Worm (Caenorhabditis elegans) whole organism, L3 larva: Measurements from ENCODE around the gene F42G10.1.

Source experiments
- ama-1 ChIP-seq: fragments of 150-350 bp; optimal IDR thresholded peaks from 2 replicates; lab custom pipeline; 2018
- ceh-28 ChIP-seq: fragments of 150-350 bp; optimal IDR thresholded peaks from 2 replicates; lab custom pipeline; 2014; ENCODE audit warnings: missing biosample characterization, missing genetic modification reagents, missing genetic modification characterization
- fkh-10 ChIP-seq: sonication (generic microtip); optimal IDR thresholded peaks from 2 replicates; lab custom pipeline; 2017; ENCODE audit warnings: missing biosample characterization, missing genetic modification reagents, missing genetic modification characterization
- lin-39 ChIP-seq: fragments of 150-350 bp; optimal IDR thresholded peaks from 2 replicates; lab custom pipeline; 2018; ENCODE audit warnings: missing biosample characterization, missing genetic modification reagents, missing genetic modification characterization
- mdl-1 ChIP-seq: fragments of 150-350 bp; optimal IDR thresholded peaks from 2 replicates; lab custom pipeline; 2014; ENCODE audit warnings: missing biosample characterization, missing genetic modification characterization
- nhr-11 ChIP-seq: fragments of 150-350 bp; optimal IDR thresholded peaks from 2 replicates; lab custom pipeline; 2014; ENCODE audit warnings: missing biosample characterization, missing genetic modification characterization
- pqm-1 ChIP-seq: fragments of 150-350 bp; optimal IDR thresholded peaks from 2 replicates; lab custom pipeline; 2017; ENCODE audit warnings: missing biosample characterization, missing genetic modification characterization, inconsistent platforms
- unc-39 ChIP-seq: sonication (generic microtip); optimal IDR thresholded peaks from 4 replicates; lab custom pipeline; 2017; ENCODE audit warnings: missing biosample characterization, missing genetic modification characterization
- zag-1 ChIP-seq: fragments of 150-350 bp; optimal IDR thresholded peaks from 2 replicates; lab custom pipeline; 2014; ENCODE audit warnings: missing biosample characterization, missing genetic modification characterization

- TF ChIP-seq ama-1, result no peak
- no peak for TF ChIP-seq pqm-1
- no peak for TF ChIP-seq unc-39 (tag; lab: Kevin White, UChicago)
- TF ChIP-seq ceh-28 (tag; lab: Kevin White, UChicago), result no peak
- TF ChIP-seq mdl-1 (tag; lab: Kevin White, UChicago), result no peak
- no peak for TF ChIP-seq fkh-10 (GFP tag; lab: Kevin White, UChicago)
- no peak for TF ChIP-seq zag-1 (tag; lab: Kevin White, UChicago)
- TF ChIP-seq nhr-11 (tag; lab: Kevin White, UChicago), result no peak
- no peak for TF ChIP-seq lin-39
These were observed 8.9 kb upstream of the F42G10.1 start, which contains the start of gene sek-6 for ce11 chrX:10030836-10031235.
